Fruit fly (Drosophila melanogaster): Measurements from ENCODE around the gene Nedd4.

The Nedd4 gene

DNA sequence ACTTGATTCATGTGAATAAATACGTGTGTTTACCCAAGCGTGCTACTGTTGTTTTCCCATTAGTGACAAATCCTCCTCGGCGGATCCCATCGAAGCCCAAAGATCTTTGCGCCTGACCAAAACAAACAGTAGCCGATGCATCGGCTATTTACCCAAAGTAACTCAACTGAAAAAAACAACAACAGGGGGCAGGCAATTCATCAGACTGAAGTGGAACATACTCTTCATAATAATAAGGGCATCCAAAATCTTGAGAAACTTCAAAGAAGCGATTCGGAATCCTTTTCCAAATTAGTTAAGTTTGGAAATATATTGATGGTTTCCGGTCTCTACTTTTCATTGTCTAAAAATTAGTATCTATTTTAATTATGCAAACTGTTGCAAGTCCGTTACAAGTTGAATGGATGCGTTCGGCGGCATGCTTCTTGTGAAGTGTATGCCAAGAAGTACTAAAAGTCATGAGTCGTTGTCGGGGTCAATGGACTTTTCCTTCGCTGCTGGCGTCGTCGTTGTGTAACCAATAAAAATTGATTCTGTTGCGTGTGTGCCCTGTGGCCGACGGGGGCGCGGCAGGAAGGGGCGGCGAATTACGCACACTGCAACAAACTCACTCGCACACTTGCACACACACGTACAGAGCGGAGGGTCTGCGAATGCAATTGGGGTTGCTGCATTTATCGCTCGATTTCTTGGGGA lies 34.5 kb upstream of the Nedd4 start (continued):
- TF ChIP-seq dysf (GFP tag; IDR thresholded peaks at IDR 0.05) (0 out of 3 replicates have a peak, but pooled peaks have one; percentile 9), Oaz (GFP tag; IDR thresholded peaks at IDR 0.05) (no peak), Atf6 (GFP tag; IDR thresholded peaks at IDR 0.05) (no peak), HLHmδ (GFP tag; optimal IDR thresholded peaks at IDR 0.05) (peak; percentile 2), sim (GFP tag; IDR thresholded peaks at IDR 0.05) (0 out of 2 replicates have a peak, but pooled peaks have one; percentile 33), lab (GFP tag; optimal IDR thresholded peaks at IDR 0.05) (peak; percentile 6), Pdp1 (GFP tag; optimal IDR thresholded peaks at IDR 0.05) (peak; percentile 7 to 95), CG12391 (tag; optimal IDR thresholded peaks at IDR 0.05) (peak; percentile 52), sens (GFP tag) (peak; percentile 89), prd (optimal IDR thresholded peaks at IDR 0.05) (no peak), prd (GFP tag; IDR thresholded peaks at IDR 0.05) (0 out of 3 replicates have a peak, but pooled peaks have one; percentile 28), CG15696 (tag; optimal IDR thresholded peaks at IDR 0.05) (peak; percentile 24), Spps (tag; optimal IDR thresholded peaks at IDR 0.05) (peak; percentile 21), CoRest (tag; optimal IDR thresholded peaks at IDR 0.05) (no peak), CG2678 (tag; optimal IDR thresholded peaks at IDR 0.05) (peak; percentile 45), bsh (GFP tag; optimal IDR thresholded peaks at IDR 0.05) (peak in 1 of 2 experiments; percentile 75), dm (GFP tag; optimal IDR thresholded peaks at IDR 0.05) (peak; percentile 9), Sox100B (GFP tag; optimal IDR thresholded peaks at IDR 0.05) (peak; percentile 37), Abd-B (GFP tag; optimal IDR thresholded peaks at IDR 0.05) (peak; percentile 42), chif (GFP tag; optimal IDR thresholded peaks at IDR 0.05) (peak; percentile 0 to 36), CHES-1-like (GFP tag; optimal IDR thresholded peaks at IDR 0.05) (no peak), CG6654 (GFP tag; optimal IDR thresholded peaks at IDR 0.05) (no peak), CG2202 (tag; optimal IDR thresholded peaks at IDR 0.05) (peak; percentile 22), E2f2 (GFP tag; IDR thresholded peaks at IDR 0.05) (peak; percentile 13; the same call in 1 of the 2 replicates), CG2712 (tag; optimal IDR thresholded peaks at IDR 0.05) (peak; percentile 70), org-1 (GFP tag; optimal IDR thresholded peaks at IDR 0.05) (no peak), sr (GFP tag; IDR thresholded peaks at IDR 0.05) (no peak), trem (tag; optimal IDR thresholded peaks at IDR 0.05) (peak; percentile 15), fd96Cb (tag; optimal IDR thresholded peaks at IDR 0.05) (peak; percentile 53), CrebB (tag; optimal IDR thresholded peaks at IDR 0.05) (no peak), CG13123 (GFP tag; optimal IDR thresholded peaks at IDR 0.05) (no peak), gem (tag; optimal IDR thresholded peaks at IDR 0.05) (peak; percentile 47), CG8924 (tag; optimal IDR thresholded peaks at IDR 0.05) (peak; percentile 19), CG10321 (GFP tag; IDR thresholded peaks at IDR 0.05) (no peak), CG5245 (GFP tag; optimal IDR thresholded peaks at IDR 0.05) (peak; percentile 23), row (GFP tag; IDR thresholded peaks at IDR 0.05) (peak; percentile 57; the same call in 2 of the 3 replicates), gcm2 (GFP tag; optimal IDR thresholded peaks at IDR 0.05) (no peak), gcm (GFP tag; optimal IDR thresholded peaks at IDR 0.05) (peak; percentile 57), pita (GFP tag; optimal IDR thresholded peaks at IDR 0.05) (no peak), slp2 (GFP tag; optimal IDR thresholded peaks at IDR 0.05) (peak; percentile 23), Elba2 (GFP tag; optimal IDR thresholded peaks at IDR 0.05) (no peak), CG2875 (GFP tag; optimal IDR thresholded peaks at IDR 0.05) (no peak), Xbp1 (GFP tag; optimal IDR thresholded peaks at IDR 0.05) (no peak), slbo (GFP tag; IDR thresholded peaks at IDR 0.05) (no peak), hb (GFP tag; IDR thresholded peaks at IDR 0.05; ENCODE audit: partially characterized antibody) (no peak), CG1529 (GFP tag; optimal IDR thresholded peaks at IDR 0.05) (peak; percentile 10), Drgx (GFP tag; IDR thresholded peaks at IDR 0.05) (no peak), CG17359 (tag; optimal IDR thresholded peaks at IDR 0.05) (peak; percentile 43), Side (GFP tag; optimal IDR thresholded peaks at IDR 0.05) (peak; percentile 13)
